Fruit fly (Drosophila melanogaster) whole organism, embryonic: ENCODE measurements around the gene snk.

Source experiments
- ATbp ChIP-seq: fragments of 200-800 bp; sonication (Bioruptor generic); optimal IDR thresholded peaks from 2 replicates; lab custom pipeline; 2017; ENCODE audit warnings: missing biosample characterization, mild to moderate bottlenecking, missing genetic modification characterization, missing genetic modification reagents
- CG10147 ChIP-seq: fragments of 200-800 bp; sonication (Bioruptor generic); optimal IDR thresholded peaks from 2 replicates; lab custom pipeline; 2019; ENCODE audit warnings: missing biosample characterization, mild to moderate bottlenecking, missing genetic modification characterization, moderate library complexity
- CG11696 ChIP-seq: fragments of 200-800 bp; sonication (Bioruptor generic); IDR thresholded peaks from 2 replicates; pipeline ENCODE4 v1.3.6; 2022; ENCODE audit warnings: missing biosample characterization, missing genetic modification characterization
- CG13123 ChIP-seq: fragments of 200-800 bp; sonication (Bioruptor generic); optimal IDR thresholded peaks from 2 replicates; lab custom pipeline; 2016; ENCODE audit warnings: missing biosample characterization, missing genetic modification characterization
- CG13424 ChIP-seq: fragments of 200-800 bp; sonication (Bioruptor generic); optimal IDR thresholded peaks from 2 replicates; lab custom pipeline; 2019; ENCODE audit warnings: missing biosample characterization, mild to moderate bottlenecking, missing genetic modification characterization, moderate library complexity
- CG14710 ChIP-seq: fragments of 200-800 bp; sonication (Bioruptor generic); optimal IDR thresholded peaks from 3 replicates; lab custom pipeline; 2019; ENCODE audit warnings: missing biosample characterization, mild to moderate bottlenecking, missing genetic modification characterization, moderate library complexity
- CG17186 ChIP-seq: fragments of 200-800 bp; sonication (Bioruptor generic); optimal IDR thresholded peaks from 3 replicates; lab custom pipeline; 2017; ENCODE audit warnings: missing biosample characterization, missing genetic modification reagents, missing genetic modification characterization
- CG17829 ChIP-seq: fragments of 200-800 bp; optimal IDR thresholded peaks from 2 replicates; lab custom pipeline; 2019; ENCODE audit warnings: missing biosample characterization, mild to moderate bottlenecking, missing genetic modification characterization, moderate library complexity
- CG32532 ChIP-seq: fragments of 200-800 bp; sonication (Bioruptor generic); IDR thresholded peaks from 2 replicates; pipeline ENCODE4 v1.3.6; 2022; ENCODE audit warnings: missing biosample characterization, missing genetic modification characterization
- CG34422 ChIP-seq: fragments of 200-800 bp; sonication (Bioruptor generic); IDR thresholded peaks from 3 replicates; pipeline ENCODE4 v1.3.6; 2022; ENCODE audit warnings: missing biosample characterization, missing genetic modification characterization
- CG4282 ChIP-seq: fragments of 200-800 bp; sonication (Bioruptor generic); optimal IDR thresholded peaks from 2 replicates; lab custom pipeline; 2016; ENCODE audit warnings: missing biosample characterization, missing genetic modification characterization
- CG6689 ChIP-seq: fragments of 200-800 bp; sonication (Bioruptor generic); IDR thresholded peaks from 2 replicates; pipeline ENCODE4 v1.3.6; 2022; ENCODE audit warnings: missing biosample characterization, missing genetic modification characterization
- CHES-1-like ChIP-seq: fragments of 200-800 bp; sonication (Bioruptor generic); optimal IDR thresholded peaks from 2 replicates; lab custom pipeline; 2016; ENCODE audit warnings: missing biosample characterization, missing genetic modification characterization
- Camta ChIP-seq: fragments of 200-800 bp; sonication (Bioruptor generic); optimal IDR thresholded peaks from 2 replicates; lab custom pipeline; 2016; ENCODE audit warnings: missing biosample characterization, missing genetic modification characterization
- CrebB ChIP-seq: fragments of 200-800 bp; sonication (Bioruptor generic); optimal IDR thresholded peaks from 3 replicates; lab custom pipeline; 2018; ENCODE audit warnings: missing biosample characterization, mild to moderate bottlenecking, missing genetic modification characterization
- ERR ChIP-seq: fragments of 200-800 bp; sonication (Bioruptor generic); optimal IDR thresholded peaks from 2 replicates; lab custom pipeline; 2016; ENCODE audit warnings: missing biosample characterization, missing genetic modification characterization
- Ets97D ChIP-seq: fragments of 200-800 bp; sonication (Bioruptor generic); optimal IDR thresholded peaks from 3 replicates; lab custom pipeline; 2016; ENCODE audit warnings: missing biosample characterization, missing genetic modification characterization
- HLH54F ChIP-seq: fragments of 200-800 bp; sonication (Bioruptor generic); optimal IDR thresholded peaks from 3 replicates; lab custom pipeline; 2016; ENCODE audit warnings: missing biosample characterization, missing genetic modification characterization
- Hey ChIP-seq: fragments of 200-800 bp; sonication (Bioruptor generic); optimal IDR thresholded peaks from 3 replicates; lab custom pipeline; 2018; ENCODE audit warnings: missing biosample characterization, mild to moderate bottlenecking, missing genetic modification characterization
- Oli ChIP-seq: fragments of 200-800 bp; sonication (Bioruptor generic); optimal IDR thresholded peaks from 2 replicates; lab custom pipeline; 2018; ENCODE audit warnings: missing biosample characterization, mild to moderate bottlenecking, missing genetic modification characterization, moderate library complexity
- Opbp ChIP-seq: fragments of 200-800 bp; sonication (Bioruptor generic); IDR thresholded peaks from 3 replicates; pipeline ENCODE4 v1.3.6; 2022; ENCODE audit warnings: missing biosample characterization, missing genetic modification characterization; ENCODE audit not compliant: partially characterized antibody
- Poxn ChIP-seq: fragments of 200-800 bp; sonication (Bioruptor generic); IDR thresholded peaks from 2 replicates; pipeline ENCODE4 v1.3.6; 2022; ENCODE audit warnings: missing biosample characterization, missing genetic modification characterization
- Scr ChIP-seq: fragments of 200-800 bp; sonication (Bioruptor generic); IDR thresholded peaks from 2 replicates; pipeline ENCODE4 v1.3.6; 2022; ENCODE audit warnings: missing biosample characterization, missing genetic modification characterization; ENCODE audit not compliant: partially characterized antibody
- Spps ChIP-seq: fragments of 200-800 bp; sonication (Bioruptor generic); optimal IDR thresholded peaks from 2 replicates; lab custom pipeline; 2018; ENCODE audit warnings: missing biosample characterization, mild to moderate bottlenecking, missing genetic modification characterization
- Trl ChIP-seq, 3 experiments: fragments of >200 bp in 2 of 3; fragments of 200-800 bp in 1 of 3; sonication (Bioruptor generic) in 1 of 3; optimal IDR thresholded peaks; 2 replicates in 1 of 3; 3 replicates in 2 of 3; lab custom pipeline; 2016 to 2017; ENCODE audit warnings: missing biosample characterization in 1 of 3, missing genetic modification characterization in 1 of 3
- Usf ChIP-seq: fragments of 200-800 bp; sonication (Bioruptor generic); optimal IDR thresholded peaks from 2 replicates; lab custom pipeline; 2017; ENCODE audit warnings: missing genotype, missing biosample characterization, missing genetic modification characterization
- Xbp1 ChIP-seq: fragments of 200-800 bp; sonication (Bioruptor generic); optimal IDR thresholded peaks from 3 replicates; lab custom pipeline; 2016; ENCODE audit warnings: missing biosample characterization, mild to moderate bottlenecking, missing genetic modification characterization
- ara ChIP-seq: fragments of 200-800 bp; sonication (Bioruptor generic); IDR thresholded peaks from 2 replicates; pipeline ENCODE4 v1.3.6; 2022; ENCODE audit warnings: missing biosample characterization, missing genetic modification characterization
- bab2 ChIP-seq: fragments of 200-800 bp; sonication (Bioruptor generic); optimal IDR thresholded peaks from 2 replicates; lab custom pipeline; 2016; ENCODE audit warnings: missing biosample characterization, missing genetic modification characterization
- bsh ChIP-seq, 2 experiments: fragments of 200-800 bp; sonication (Bioruptor generic); optimal IDR thresholded peaks; 2 replicates each; lab custom pipeline; 2017 to 2018; ENCODE audit warnings: mild to moderate bottlenecking in 2 of 2, missing biosample characterization in 2 of 2, missing genetic modification characterization in 2 of 2, moderate library complexity in 1 of 2
- cato ChIP-seq: fragments of 200-800 bp; sonication (Bioruptor generic); optimal IDR thresholded peaks from 2 replicates; lab custom pipeline; 2016; ENCODE audit warnings: missing biosample characterization, missing genetic modification characterization, borderline replicate concordance
- chinmo ChIP-seq: fragments of 200-800 bp; sonication (Bioruptor generic); IDR thresholded peaks from 4 replicates; pipeline ENCODE4 v1.3.6; 2022; ENCODE audit warnings: missing biosample characterization, missing genetic modification characterization; ENCODE audit not compliant: partially characterized antibody
- ems ChIP-seq: fragments of 200-800 bp; sonication (Bioruptor generic); optimal IDR thresholded peaks from 3 replicates; lab custom pipeline; 2016; ENCODE audit warnings: missing biosample characterization, missing genetic modification characterization
- fd102C ChIP-seq: fragments of 200-800 bp; sonication (Bioruptor generic); optimal IDR thresholded peaks from 2 replicates; lab custom pipeline; 2018; ENCODE audit warnings: missing biosample characterization, mild to moderate bottlenecking, missing genetic modification characterization, moderate library complexity
- gsb ChIP-seq: fragments of 200-800 bp; sonication (Bioruptor generic); IDR thresholded peaks from 2 replicates; pipeline ENCODE4 v1.3.6; 2022; ENCODE audit warnings: missing biosample characterization, missing genetic modification characterization
- hbn ChIP-seq: fragments of 200-800 bp; sonication (Bioruptor generic); IDR thresholded peaks from 2 replicates; pipeline ENCODE4 v1.3.6; 2022; ENCODE audit warnings: missing biosample characterization, missing genetic modification characterization; ENCODE audit not compliant: partially characterized antibody
- inv ChIP-seq: fragments of 200-800 bp; sonication (Bioruptor generic); IDR thresholded peaks from 2 replicates; pipeline ENCODE4 v1.3.6; 2022; ENCODE audit warnings: missing biosample characterization, missing genetic modification characterization; ENCODE audit not compliant: partially characterized antibody
- lov ChIP-seq, 2 experiments: fragments of 200-800 bp in 1 of 2; fragments of >200 bp in 1 of 2; sonication (Bioruptor generic) in 1 of 2; IDR thresholded peaks in 1 of 2; optimal IDR thresholded peaks in 1 of 2; 2 replicates in 1 of 2; 3 replicates in 1 of 2; pipeline versions ENCODE4 v1.3.6 to Lab custom; 2017 to 2022; ENCODE audit warnings: missing biosample characterization in 1 of 2, missing genetic modification characterization in 1 of 2
- mam ChIP-seq: fragments of 200-800 bp; sonication (Bioruptor generic); optimal IDR thresholded peaks from 3 replicates; lab custom pipeline; 2016; ENCODE audit warnings: missing biosample characterization, missing genetic modification characterization
- nmo ChIP-seq: fragments of 200-800 bp; sonication (Bioruptor generic); optimal IDR thresholded peaks from 2 replicates; lab custom pipeline; 2018; ENCODE audit warnings: missing biosample characterization, mild to moderate bottlenecking, missing genetic modification characterization, moderate library complexity
- pros ChIP-seq: fragments of 200-800 bp; sonication (Bioruptor generic); optimal IDR thresholded peaks from 3 replicates; lab custom pipeline; 2019; ENCODE audit warnings: missing biosample characterization, mild to moderate bottlenecking, missing genetic modification characterization, moderate library complexity
- rib ChIP-seq: fragments of 200-800 bp; sonication (Bioruptor generic); IDR thresholded peaks from 2 replicates; pipeline ENCODE4 v1.3.6; 2022; ENCODE audit warnings: missing biosample characterization, missing genetic modification characterization
- tll ChIP-seq, 2 experiments: fragments of 200-800 bp in 1 of 2; fragments of >200 bp in 1 of 2; sonication (Bioruptor generic) in 1 of 2; optimal IDR thresholded peaks; 2 replicates each; lab custom pipeline; 2017 to 2019; ENCODE audit warnings: missing biosample characterization in 2 of 2, missing genetic modification characterization in 2 of 2, mild to moderate bottlenecking in 1 of 2, moderate library complexity in 1 of 2
- trem ChIP-seq: fragments of 200-800 bp; optimal IDR thresholded peaks from 3 replicates; lab custom pipeline; 2019; ENCODE audit warnings: missing biosample characterization, mild to moderate bottlenecking, missing genetic modification characterization, moderate library complexity
- unc-4 ChIP-seq: fragments of 200-800 bp; sonication (Bioruptor generic); IDR thresholded peaks from 2 replicates; pipeline ENCODE4 v1.3.6; 2022; ENCODE audit warnings: missing biosample characterization, missing genetic modification characterization; ENCODE audit not compliant: partially characterized antibody
- z ChIP-seq: fragments of 200-800 bp; sonication (Bioruptor generic); IDR thresholded peaks from 3 replicates; pipeline ENCODE4 v1.3.6; 2022; ENCODE audit warnings: missing biosample characterization, missing genetic modification characterization

The snk gene

dm6 chr3R:13030257-13031173 is 12.1 kb downstream of the snk start, which contains the start of the genes CG46281 and CG46280 (continued):
- TF ChIP-seq Scr (GFP tag; lab: Robert Waterston, UW) = peak; percentile 62
- TF ChIP-seq CG13424 = peak; percentile 27
- peak; percentile 50 for TF ChIP-seq Xbp1
- no peak for TF ChIP-seq CG11696
- TF ChIP-seq Usf (GFP tag; lab: Kevin White, UChicago) = no peak
- TF ChIP-seq CG17829 (tag; lab: Kevin White, UChicago) = peak; percentile 66
- TF ChIP-seq trem = peak; percentile 76
- no peak for TF ChIP-seq CG13123 (GFP tag; lab: Kevin White, UChicago)
- peak; percentile 24 for TF ChIP-seq Camta
- peak; percentile 37 for TF ChIP-seq mam (GFP tag; lab: Kevin White, UChicago)
- TF ChIP-seq bab2 (GFP tag; lab: Kevin White, UChicago) = peak; percentile 2
- TF ChIP-seq chinmo (GFP tag; lab: Robert Waterston, UW) = no peak
- TF ChIP-seq lov (optimal IDR thresholded peaks at IDR 0.05; lab: Kevin White, UChicago) = no peak
- TF ChIP-seq lov (GFP tag; IDR thresholded peaks at IDR 0.05; lab: Robert Waterston, UW) = no peak
- peak; percentile 52 for TF ChIP-seq Ets97D (GFP tag; lab: Kevin White, UChicago)
- no peak for TF ChIP-seq ATbp
- TF ChIP-seq ara (GFP tag; lab: Robert Waterston, UW) = no peak
- peak; percentile 93 for TF ChIP-seq CG14710 (tag; lab: Kevin White, UChicago)
- peak; percentile 64 for TF ChIP-seq unc-4 (GFP tag; lab: Robert Waterston, UW)
- no peak for TF ChIP-seq ERR (GFP tag; lab: Kevin White, UChicago)
- no peak for TF ChIP-seq CG32532 (GFP tag; lab: Robert Waterston, UW)
- no peak for TF ChIP-seq CG10147 (GFP tag; lab: Kevin White, UChicago)
- no peak for TF ChIP-seq Spps (tag; lab: Kevin White, UChicago)
- no peak for TF ChIP-seq z (GFP tag; lab: Robert Waterston, UW)
- TF ChIP-seq Poxn (GFP tag; lab: Robert Waterston, UW) = no peak
- no peak for TF ChIP-seq Hey (tag; lab: Kevin White, UChicago)
- TF ChIP-seq bsh (GFP tag; optimal IDR thresholded peaks at IDR 0.05; lab: Kevin White, UChicago) = no peak
- peak; percentile 61; the same call in 1 of the 3 replicates for TF ChIP-seq Opbp (GFP tag; lab: Robert Waterston, UW)
- no peak for TF ChIP-seq gsb (GFP tag; lab: Robert Waterston, UW)
- 0 out of 2 replicates have a peak, but pooled peaks have one; percentile 24 for TF ChIP-seq inv (GFP tag; lab: Robert Waterston, UW)
- TF ChIP-seq tll (GFP tag; optimal IDR thresholded peaks at IDR 0.05; lab: Kevin White, UChicago) = peak in 1 of 2 experiments; percentile 68
- no peak for TF ChIP-seq rib (GFP tag; lab: Robert Waterston, UW)
- TF ChIP-seq Trl (optimal IDR thresholded peaks at IDR 0.05; lab: Kevin White, UChicago) = no peak
- peak; percentile 37 for TF ChIP-seq Trl (GFP tag; optimal IDR thresholded peaks at IDR 0.05; lab: Kevin White, UChicago)
- TF ChIP-seq nmo (GFP tag; lab: Kevin White, UChicago) = no peak
- no peak for TF ChIP-seq CG17186 (GFP tag; lab: Kevin White, UChicago)
- no peak for TF ChIP-seq pros (GFP tag; lab: Kevin White, UChicago)
- TF ChIP-seq ems (GFP tag; lab: Kevin White, UChicago) = no peak
- no peak for TF ChIP-seq CG4282 (GFP tag; lab: Kevin White, UChicago)
- no peak for TF ChIP-seq Oli (tag; lab: Kevin White, UChicago)
- TF ChIP-seq CG6689 (GFP tag; lab: Robert Waterston, UW) = no peak
- TF ChIP-seq cato (GFP tag; lab: Kevin White, UChicago) = peak; percentile 1
- no peak for TF ChIP-seq CG34422 (GFP tag; lab: Robert Waterston, UW)
- peak; percentile 40; the same call in 1 of the 2 replicates for TF ChIP-seq hbn (GFP tag; lab: Robert Waterston, UW)
- peak; percentile 48 for TF ChIP-seq HLH54F (GFP tag; lab: Kevin White, UChicago)
- TF ChIP-seq fd102C (GFP tag; lab: Kevin White, UChicago) = no peak
- peak; percentile 76 for TF ChIP-seq CHES-1-like (GFP tag; lab: Kevin White, UChicago)
- TF ChIP-seq CrebB (tag; lab: Kevin White, UChicago) = no peak
